Worm (Caenorhabditis elegans) whole organism, midembryonic: ENCODE results near the gene F02C12.3.

Experiments used
- T22C8.4 ChIP-seq: fragments of 200-800 bp; sonication (Bioruptor generic); IDR thresholded peaks from 2 replicates; pipeline ENCODE4 v1.3.6; 2022; ENCODE audit warnings: missing genetic modification characterization, missing compliant biosample characterization
- cog-1 ChIP-seq: sonication (generic microtip); optimal IDR thresholded peaks from 2 replicates; lab custom pipeline; 2016; ENCODE audit warnings: missing genetic modification characterization, missing compliant biosample characterization
- flt-1 ChIP-seq: fragments of 200-800 bp; sonication (Bioruptor generic); IDR thresholded peaks from 2 replicates; pipeline ENCODE4 v1.3.6; 2022; ENCODE audit warnings: missing genetic modification characterization, missing compliant biosample characterization
- klf-2 ChIP-seq: fragments of 200-800 bp; sonication (Bioruptor generic); conservative IDR thresholded peaks from 2 replicates; pipeline ENCODE4 v1.3.6; 2022; ENCODE audit warnings: missing genetic modification reagents, missing genetic modification characterization, missing compliant biosample characterization
- med-1 ChIP-seq: sonication (generic microtip); optimal IDR thresholded peaks from 2 replicates; lab custom pipeline; 2017; ENCODE audit warnings: missing genetic modification characterization, mild to moderate bottlenecking, missing compliant biosample characterization, antibody characterized with exemption, missing genetic modification reagents; ENCODE audit not compliant: insufficient read depth
- ref-1 ChIP-seq: fragments of 200-800 bp; sonication (Bioruptor generic); conservative IDR thresholded peaks from 2 replicates; pipeline ENCODE4 v1.3.6; 2022; ENCODE audit warnings: missing genetic modification reagents, missing genetic modification characterization, missing compliant biosample characterization
- tab-1 ChIP-seq: fragments of 200-800 bp; sonication (Bioruptor generic); IDR thresholded peaks from 2 replicates; pipeline ENCODE4 v1.3.6; 2022; ENCODE audit warnings: missing genetic modification characterization, missing compliant biosample characterization
- ztf-23 ChIP-seq: fragments of 200-800 bp; sonication (Bioruptor generic); IDR thresholded peaks from 2 replicates; pipeline ENCODE4 v1.3.6; 2022; ENCODE audit warnings: missing genetic modification reagents, missing genetic modification characterization, missing compliant biosample characterization
- ztf-29 ChIP-seq: fragments of 200-800 bp; sonication (Bioruptor generic); IDR thresholded peaks from 2 replicates; pipeline ENCODE4 v1.3.6; 2022; ENCODE audit warnings: missing genetic modification reagents, missing genetic modification characterization, missing compliant biosample characterization

Gene F02C12.3

DNA sequence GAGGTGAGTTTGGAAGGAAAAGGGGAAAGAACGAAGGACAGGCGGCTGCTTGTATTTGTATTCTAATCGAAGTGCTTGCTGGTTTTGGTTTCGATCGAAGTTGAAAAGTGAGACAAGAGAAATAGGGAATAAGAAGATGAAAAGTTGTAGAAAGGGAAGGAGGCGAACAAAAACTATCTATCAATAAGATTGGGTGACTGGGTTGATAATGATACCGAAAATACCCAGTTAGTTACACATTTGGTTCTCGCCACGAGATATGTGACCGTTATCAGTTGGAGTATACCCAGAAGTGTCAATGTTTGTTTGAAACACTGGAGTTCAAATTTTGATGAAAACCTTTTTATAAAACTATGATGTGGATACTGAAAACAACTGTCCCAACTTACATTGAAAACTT, 28.5 kb upstream of the F02C12.3 start:
- no peak for TF ChIP-seq cog-1 (tag; lab: Kevin White, UChicago)
- no peak for TF ChIP-seq ztf-23 (GFP tag; lab: Robert Waterston, UW)
- TF ChIP-seq ztf-29 (GFP tag; lab: Robert Waterston, UW): no peak
- no peak for TF ChIP-seq tab-1 (GFP tag; lab: Robert Waterston, UW)
- TF ChIP-seq klf-2 (GFP tag; lab: Robert Waterston, UW): no peak
- TF ChIP-seq flt-1 (GFP tag; lab: Robert Waterston, UW): no peak
- no peak for TF ChIP-seq ref-1 (GFP tag; lab: Robert Waterston, UW)
- no peak for TF ChIP-seq T22C8.4 (GFP tag; lab: Robert Waterston, UW)
- no peak for TF ChIP-seq med-1 (GFP tag; lab: Kevin White, UChicago)

DNA sequence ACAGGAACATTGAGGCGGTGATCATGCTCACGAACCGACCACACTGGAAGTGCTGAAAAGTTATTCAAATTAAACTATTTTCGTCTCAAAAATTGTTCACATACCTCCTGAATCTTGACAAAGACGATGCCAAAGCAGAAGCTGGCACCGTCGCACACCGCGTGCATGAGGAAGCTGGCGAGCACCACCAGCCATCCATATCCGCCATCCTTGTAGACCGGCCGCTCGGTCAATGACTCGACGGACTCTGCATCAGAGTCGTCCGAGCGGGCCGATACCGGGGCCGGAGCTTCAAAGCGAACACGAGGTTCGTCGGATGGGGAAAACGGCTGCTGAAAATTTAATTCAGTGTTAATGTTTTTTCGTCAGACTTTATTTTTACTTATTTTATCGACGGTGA, 20.6 kb upstream of the F02C12.3 start:
- TF ChIP-seq flt-1 (GFP tag; lab: Robert Waterston, UW) (no peak), med-1 (GFP tag; lab: Kevin White, UChicago) (no peak), cog-1 (tag; lab: Kevin White, UChicago) (no peak), ref-1 (GFP tag; lab: Robert Waterston, UW) (no peak), tab-1 (GFP tag; lab: Robert Waterston, UW) (no peak), ztf-23 (GFP tag; lab: Robert Waterston, UW) (no peak), ztf-29 (GFP tag; lab: Robert Waterston, UW) (no peak), T22C8.4 (GFP tag; lab: Robert Waterston, UW) (no peak), klf-2 (GFP tag; lab: Robert Waterston, UW) (no peak)

DNA sequence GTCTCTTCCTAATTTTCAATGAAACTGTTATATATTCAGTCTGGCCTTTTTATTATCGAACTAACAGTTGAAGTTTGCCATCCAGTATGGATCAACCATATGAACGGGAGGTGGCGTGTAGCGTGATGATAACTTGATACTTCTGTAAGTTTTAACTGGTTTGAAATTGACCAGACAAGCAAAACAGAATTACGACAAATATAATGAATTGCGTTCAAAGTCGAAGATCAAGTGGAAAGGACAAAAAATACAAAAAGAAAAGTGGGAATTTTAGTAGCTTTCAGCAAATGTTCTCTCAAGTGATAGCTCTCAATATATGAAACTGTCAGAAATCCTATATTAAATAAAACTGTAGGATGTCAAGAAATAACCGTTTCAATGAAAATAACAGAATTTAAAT, 19.9 kb upstream of the F02C12.3 start, which contains the start of the genes C49F8.14 and gem-1:
Gene C49F8.14, minus strand, starts transcription at position 99 of the 400 bp plus-strand sequence.
Gene gem-1, minus strand, starts transcription at position 142 of the 400 bp plus-strand sequence.
- no peak for TF ChIP-seq klf-2 (GFP tag; lab: Robert Waterston, UW)
- no peak for TF ChIP-seq ref-1 (GFP tag; lab: Robert Waterston, UW)
- TF ChIP-seq flt-1 (GFP tag; lab: Robert Waterston, UW): no peak
- no peak for TF ChIP-seq T22C8.4 (GFP tag; lab: Robert Waterston, UW)
- TF ChIP-seq ztf-23 (GFP tag; lab: Robert Waterston, UW): no peak
- TF ChIP-seq tab-1 (GFP tag; lab: Robert Waterston, UW): no peak
- no peak for TF ChIP-seq med-1 (GFP tag; lab: Kevin White, UChicago)
- TF ChIP-seq cog-1 (tag; lab: Kevin White, UChicago): no peak
- no peak for TF ChIP-seq ztf-29 (GFP tag; lab: Robert Waterston, UW)

ce11 chrX:13379072-13379471, 17.7 kb upstream of the F02C12.3 start:
- no peak for TF ChIP-seq cog-1 (tag; lab: Kevin White, UChicago)
- TF ChIP-seq ztf-29 (GFP tag; lab: Robert Waterston, UW): no peak
- no peak for TF ChIP-seq med-1 (GFP tag; lab: Kevin White, UChicago)
- no peak for TF ChIP-seq ztf-23 (GFP tag; lab: Robert Waterston, UW)
- no peak for TF ChIP-seq klf-2 (GFP tag; lab: Robert Waterston, UW)
- TF ChIP-seq T22C8.4 (GFP tag; lab: Robert Waterston, UW): no peak
- no peak for TF ChIP-seq ref-1 (GFP tag; lab: Robert Waterston, UW)
- TF ChIP-seq tab-1 (GFP tag; lab: Robert Waterston, UW): no peak
- TF ChIP-seq flt-1 (GFP tag; lab: Robert Waterston, UW): no peak

ce11 chrX:13380988-13381742, 15.6 kb upstream of the F02C12.3 start:
- no peak for TF ChIP-seq T22C8.4 (GFP tag; lab: Robert Waterston, UW)
- TF ChIP-seq med-1 (GFP tag; lab: Kevin White, UChicago): no peak
- TF ChIP-seq flt-1 (GFP tag; lab: Robert Waterston, UW): no peak
- no peak for TF ChIP-seq tab-1 (GFP tag; lab: Robert Waterston, UW)
- TF ChIP-seq cog-1 (tag; lab: Kevin White, UChicago): no peak
- no peak for TF ChIP-seq ztf-23 (GFP tag; lab: Robert Waterston, UW)
- TF ChIP-seq ref-1 (GFP tag; lab: Robert Waterston, UW): no peak
- no peak for TF ChIP-seq ztf-29 (GFP tag; lab: Robert Waterston, UW)
- TF ChIP-seq klf-2 (GFP tag; lab: Robert Waterston, UW): no peak

DNA sequence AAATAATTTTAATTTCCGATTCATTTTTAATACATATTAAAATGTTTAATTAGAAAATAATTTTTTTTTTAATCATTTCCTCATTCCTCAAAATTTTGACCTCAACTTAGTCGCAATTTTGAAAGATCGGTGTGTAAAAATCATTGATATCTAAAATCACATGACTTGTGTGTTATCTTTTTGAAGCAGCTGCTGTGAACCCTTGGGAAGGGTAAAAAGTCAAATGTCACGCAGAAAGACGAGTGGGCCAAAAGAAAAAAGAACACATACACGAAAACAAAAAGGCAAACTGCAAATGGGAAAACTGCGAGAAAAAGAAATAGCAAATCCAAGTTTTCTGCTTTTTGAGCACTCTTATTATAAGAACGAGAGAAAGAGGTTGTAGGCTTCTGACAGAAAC, 13.5 kb upstream of the F02C12.3 start:
- TF ChIP-seq cog-1 (tag; lab: Kevin White, UChicago): no peak
- no peak for TF ChIP-seq ref-1 (GFP tag; lab: Robert Waterston, UW)
- no peak for TF ChIP-seq med-1 (GFP tag; lab: Kevin White, UChicago)
- TF ChIP-seq klf-2 (GFP tag; lab: Robert Waterston, UW): no peak
- TF ChIP-seq flt-1 (GFP tag; lab: Robert Waterston, UW): no peak
- no peak for TF ChIP-seq T22C8.4 (GFP tag; lab: Robert Waterston, UW)
- no peak for TF ChIP-seq ztf-29 (GFP tag; lab: Robert Waterston, UW)
- no peak for TF ChIP-seq ztf-23 (GFP tag; lab: Robert Waterston, UW)
- no peak for TF ChIP-seq tab-1 (GFP tag; lab: Robert Waterston, UW)

DNA sequence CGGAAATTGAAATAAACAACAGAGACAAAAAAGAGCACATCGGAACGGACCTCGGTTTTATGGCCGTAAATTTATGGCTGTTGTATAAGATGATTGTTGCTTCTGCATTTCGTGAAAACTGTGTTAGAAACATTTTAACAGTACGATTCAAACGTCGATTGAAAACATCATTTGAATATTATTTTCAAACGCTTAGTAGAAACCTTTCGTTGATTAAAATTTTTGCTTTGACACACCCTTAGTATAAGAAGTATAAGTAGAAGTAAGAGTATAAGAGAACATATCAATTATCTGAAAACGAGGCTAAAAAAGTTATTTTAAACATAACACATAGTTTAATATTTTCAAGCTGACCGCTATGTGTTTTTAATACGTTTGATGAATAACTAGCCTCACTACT, 12.0 kb upstream of the F02C12.3 start:
- TF ChIP-seq cog-1 (tag; lab: Kevin White, UChicago) (no peak), flt-1 (GFP tag; lab: Robert Waterston, UW) (no peak), med-1 (GFP tag; lab: Kevin White, UChicago) (no peak), tab-1 (GFP tag; lab: Robert Waterston, UW) (no peak), ref-1 (GFP tag; lab: Robert Waterston, UW) (no peak), T22C8.4 (GFP tag; lab: Robert Waterston, UW) (no peak), ztf-29 (GFP tag; lab: Robert Waterston, UW) (no peak), ztf-23 (GFP tag; lab: Robert Waterston, UW) (no peak), klf-2 (GFP tag; lab: Robert Waterston, UW) (no peak)

DNA sequence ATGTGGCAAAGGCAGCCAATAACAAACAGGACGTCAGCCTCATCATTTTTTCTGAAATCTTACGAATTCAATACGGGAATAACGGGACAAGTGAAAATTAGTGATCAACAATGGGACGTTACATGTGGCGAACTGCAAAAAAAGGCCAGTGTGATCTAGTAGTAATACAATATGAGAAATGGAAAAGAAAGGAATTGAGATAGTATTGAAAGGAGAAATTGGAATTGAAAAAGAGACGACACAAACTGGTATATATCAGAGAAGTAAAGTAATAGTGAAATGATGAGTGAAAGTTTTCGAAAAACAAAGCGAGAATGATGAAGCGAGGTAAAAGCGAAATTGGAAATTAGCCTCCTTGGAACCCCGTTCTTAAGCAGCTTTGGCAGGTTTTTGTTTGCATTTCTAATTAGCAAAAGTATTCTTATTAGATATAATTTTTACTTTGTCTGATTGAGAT, 9.2 kb upstream of the F02C12.3 start, which contains the start of gene C49F8.3:
Gene C49F8.3, minus strand, starts transcription at position 51 of the 457 bp plus-strand sequence.
- TF ChIP-seq T22C8.4 (GFP tag; lab: Robert Waterston, UW) (no peak), ref-1 (GFP tag; lab: Robert Waterston, UW) (no peak), flt-1 (GFP tag; lab: Robert Waterston, UW) (no peak), tab-1 (GFP tag; lab: Robert Waterston, UW) (no peak), ztf-23 (GFP tag; lab: Robert Waterston, UW) (no peak), med-1 (GFP tag; lab: Kevin White, UChicago) (no peak), klf-2 (GFP tag; lab: Robert Waterston, UW) (no peak), ztf-29 (GFP tag; lab: Robert Waterston, UW) (no peak), cog-1 (tag; lab: Kevin White, UChicago) (no peak)
